Worm (Caenorhabditis elegans) whole organism, L4 larva: ENCODE measurements around the gene grsp-4.

Experiments used
- F10B5.3 ChIP-seq: sonication (generic microtip); optimal IDR thresholded peaks from 2 replicates; lab custom pipeline; 2016; ENCODE audit warnings: mild to moderate bottlenecking, missing genetic modification characterization, missing compliant biosample characterization
- F26F4.8 ChIP-seq: fragments of 200-800 bp; sonication (Bioruptor generic); conservative IDR thresholded peaks from 2 replicates; pipeline ENCODE4 v1.3.6; 2022; ENCODE audit warnings: missing genetic modification characterization, missing compliant biosample characterization
- R02D3.7 ChIP-seq: fragments of 150-350 bp; sonication (generic microtip); optimal IDR thresholded peaks from 3 replicates; lab custom pipeline; 2014; ENCODE audit warnings: missing biosample characterization, missing genetic modification characterization
- T20F7.1 ChIP-seq: fragments of 200-800 bp; sonication (Bioruptor generic); optimal IDR thresholded peaks from 2 replicates; lab custom pipeline; 2018; ENCODE audit warnings: mild to moderate bottlenecking, missing genetic modification characterization, missing compliant biosample characterization
- Y105C5A.15 ChIP-seq: fragments of 200-800 bp; sonication (Bioruptor generic); IDR thresholded peaks from 2 replicates; pipeline ENCODE4 v1.3.6; 2022; ENCODE audit warnings: missing genetic modification characterization, missing compliant biosample characterization
- Y5F2A.4 ChIP-seq: fragments of 200-800 bp; sonication (Bioruptor generic); optimal IDR thresholded peaks from 2 replicates; lab custom pipeline; 2018; ENCODE audit warnings: mild to moderate bottlenecking, missing genetic modification characterization, missing compliant biosample characterization
- Y75B8A.6 ChIP-seq: fragments of 200-800 bp; sonication (Bioruptor generic); IDR thresholded peaks from 2 replicates; pipeline ENCODE4 v1.3.6; 2022; ENCODE audit warnings: missing genetic modification reagents, missing genetic modification characterization, missing compliant biosample characterization
- ZK546.5 ChIP-seq, 2 experiments: sonication (generic microtip); optimal IDR thresholded peaks; 2 replicates each; lab custom pipeline; 2017; ENCODE audit warnings: missing biosample characterization in 2 of 2, missing genetic modification characterization in 2 of 2
- aha-1 ChIP-seq: fragments of 150-350 bp; peaks from one replicate; lab custom pipeline; 2014; ENCODE audit warnings: missing biosample characterization, missing genetic modification characterization
- aly-2 ChIP-seq: sonication (generic microtip); optimal IDR thresholded peaks from 2 replicates; lab custom pipeline; 2018; ENCODE audit warnings: missing biosample characterization, missing genetic modification characterization
- ceh-20 ChIP-seq: fragments of 200-800 bp; sonication (Bioruptor generic); IDR thresholded peaks from 2 replicates; pipeline ENCODE4 v1.3.6; 2022; ENCODE audit warnings: missing genetic modification reagents, missing genetic modification characterization, missing compliant biosample characterization
- ceh-28 ChIP-seq: fragments of 150-350 bp; optimal IDR thresholded peaks from 2 replicates; lab custom pipeline; 2014; ENCODE audit warnings: missing biosample characterization, missing genetic modification reagents, missing genetic modification characterization
- ceh-44 ChIP-seq: fragments of 200-800 bp; sonication (Bioruptor generic); IDR thresholded peaks from 2 replicates; pipeline ENCODE4 v1.3.6; 2022; ENCODE audit warnings: missing genetic modification reagents, missing genetic modification characterization, missing compliant biosample characterization
- ceh-62 ChIP-seq: sonication (generic microtip); optimal IDR thresholded peaks from 2 replicates; lab custom pipeline; 2017; ENCODE audit warnings: missing biosample characterization, missing genetic modification characterization
- cey-2 ChIP-seq: sonication (generic microtip); optimal IDR thresholded peaks from 3 replicates; lab custom pipeline; 2017; ENCODE audit warnings: missing genetic modification characterization, mild to moderate bottlenecking, missing compliant biosample characterization, antibody characterized with exemption, borderline replicate concordance; ENCODE audit not compliant: insufficient read depth
- daf-12 ChIP-seq: fragments of 150-350 bp; optimal IDR thresholded peaks from 2 replicates; lab custom pipeline; 2014; ENCODE audit warnings: missing biosample characterization, missing genetic modification reagents, missing genetic modification characterization
- daf-19 ChIP-seq: fragments of 200-800 bp; sonication (Bioruptor generic); conservative IDR thresholded peaks from 2 replicates; pipeline ENCODE4 v1.3.6; 2022; ENCODE audit warnings: missing genetic modification characterization, missing compliant biosample characterization
- daf-8 ChIP-seq: fragments of 200-800 bp; sonication (Bioruptor generic); IDR thresholded peaks from 2 replicates; pipeline ENCODE4 v1.3.6; 2022; ENCODE audit warnings: missing genetic modification characterization, missing compliant biosample characterization
- dpl-1 ChIP-seq: fragments of 150-350 bp; optimal IDR thresholded peaks from 2 replicates; lab custom pipeline; 2014; ENCODE audit warnings: missing biosample characterization, missing genetic modification reagents, missing genetic modification characterization
- dve-1 ChIP-seq: sonication (generic microtip); optimal IDR thresholded peaks from 2 replicates; lab custom pipeline; 2017; ENCODE audit warnings: antibody characterized with exemption, mild to moderate bottlenecking, missing genetic modification characterization, missing compliant biosample characterization; ENCODE audit not compliant: insufficient read depth
- egl-27 ChIP-seq: sonication (generic microtip); optimal IDR thresholded peaks from 3 replicates; lab custom pipeline; 2017; ENCODE audit warnings: missing biosample characterization, missing genetic modification reagents, missing genetic modification characterization
- egl-43 ChIP-seq: fragments of 200-800 bp; sonication (Bioruptor generic); IDR thresholded peaks from 2 replicates; pipeline ENCODE4 v1.3.6; 2022; ENCODE audit warnings: missing genetic modification reagents, missing genetic modification characterization, missing compliant biosample characterization
- hlh-11 ChIP-seq: fragments of 200-800 bp; sonication (Bioruptor generic); optimal IDR thresholded peaks from 2 replicates; lab custom pipeline; 2018; ENCODE audit warnings: mild to moderate bottlenecking, missing genetic modification characterization, missing compliant biosample characterization
- jun-1 ChIP-seq: fragments of 150-350 bp; optimal IDR thresholded peaks from 2 replicates; lab custom pipeline; 2014; ENCODE audit warnings: missing biosample characterization, missing genetic modification reagents, missing genetic modification characterization
- lin-13 ChIP-seq: fragments of 150-350 bp; optimal IDR thresholded peaks from 2 replicates; lab custom pipeline; 2014; ENCODE audit warnings: missing biosample characterization, missing genetic modification reagents, missing genetic modification characterization
- lin-15B ChIP-seq: fragments of 150-350 bp; sonication (generic microtip); optimal IDR thresholded peaks from 3 replicates; lab custom pipeline; 2014; ENCODE audit warnings: missing biosample characterization, missing genetic modification characterization
- lin-29 ChIP-seq: fragments of 200-800 bp; sonication (Bioruptor generic); IDR thresholded peaks from 2 replicates; pipeline ENCODE4 v1.3.6; 2022; ENCODE audit warnings: missing genetic modification reagents, missing genetic modification characterization, missing compliant biosample characterization
- lsy-2 ChIP-seq, 2 experiments: fragments of 150-350 bp in 1 of 2; sonication (generic microtip) in 1 of 2; optimal IDR thresholded peaks; 2 replicates each; lab custom pipeline; 2014 to 2017; ENCODE audit warnings: missing biosample characterization in 2 of 2, missing genetic modification characterization in 2 of 2
- madf-5 ChIP-seq, 2 experiments: fragments of 200-800 bp; sonication (Bioruptor generic); IDR thresholded peaks; 2 replicates each; pipeline ENCODE4 v1.3.6; 2022; ENCODE audit warnings: missing compliant biosample characterization in 2 of 2, missing genetic modification characterization in 2 of 2
- mes-2 ChIP-seq: sonication (generic microtip); optimal IDR thresholded peaks from 2 replicates; lab custom pipeline; 2016; ENCODE audit warnings: missing genotype, mild to moderate bottlenecking, missing genetic modification characterization, missing compliant biosample characterization; ENCODE audit not compliant: poor library complexity, severe bottlenecking
- mxl-2 ChIP-seq: fragments of 200-800 bp; sonication (Bioruptor generic); conservative IDR thresholded peaks from 2 replicates; pipeline ENCODE4 v1.3.6; 2022; ENCODE audit warnings: missing genetic modification reagents, missing genetic modification characterization, missing compliant biosample characterization
- mxl-3 ChIP-seq: fragments of 200-800 bp; sonication (Bioruptor generic); optimal IDR thresholded peaks from 2 replicates; lab custom pipeline; 2018; ENCODE audit warnings: mild to moderate bottlenecking, missing genetic modification characterization, missing compliant biosample characterization
- nhr-102 ChIP-seq: sonication (generic microtip); optimal IDR thresholded peaks from 2 replicates; lab custom pipeline; 2016; ENCODE audit warnings: mild to moderate bottlenecking, missing genetic modification characterization, moderate library complexity, missing compliant biosample characterization
- nhr-11 ChIP-seq: fragments of 150-350 bp; optimal IDR thresholded peaks from 2 replicates; lab custom pipeline; 2014; ENCODE audit warnings: missing biosample characterization, missing genetic modification characterization
- nhr-111 ChIP-seq: fragments of 200-800 bp; sonication (Bioruptor generic); optimal IDR thresholded peaks from 2 replicates; lab custom pipeline; 2018; ENCODE audit warnings: mild to moderate bottlenecking, missing genetic modification characterization, missing compliant biosample characterization
- nhr-237 ChIP-seq: sonication (generic microtip); optimal IDR thresholded peaks from 2 replicates; lab custom pipeline; 2017; ENCODE audit warnings: missing biosample characterization, missing genetic modification characterization
- nhr-25 ChIP-seq: sonication (generic microtip); optimal IDR thresholded peaks from 2 replicates; lab custom pipeline; 2017; ENCODE audit warnings: missing genetic modification characterization, mild to moderate bottlenecking, missing compliant biosample characterization, antibody characterized with exemption, moderate library complexity, borderline replicate concordance; ENCODE audit not compliant: insufficient read depth
- nhr-28 ChIP-seq: fragments of 150-350 bp; optimal IDR thresholded peaks from 2 replicates; lab custom pipeline; 2014; ENCODE audit warnings: missing biosample characterization, missing genetic modification characterization
- nhr-41 ChIP-seq: fragments of 200-800 bp; sonication (Bioruptor generic); IDR thresholded peaks from 2 replicates; pipeline ENCODE4 v1.3.6; 2022; ENCODE audit warnings: missing genetic modification reagents, missing genetic modification characterization, missing compliant biosample characterization
- nhr-48 ChIP-seq: sonication (generic microtip); optimal IDR thresholded peaks from 2 replicates; lab custom pipeline; 2016; ENCODE audit warnings: mild to moderate bottlenecking, missing genetic modification characterization, missing compliant biosample characterization
- nhr-6 ChIP-seq: fragments of 150-350 bp; optimal IDR thresholded peaks from 2 replicates; lab custom pipeline; 2014; ENCODE audit warnings: missing biosample characterization, missing genetic modification characterization
- php-3 ChIP-seq: fragments of 200-800 bp; sonication (Bioruptor generic); IDR thresholded peaks from 2 replicates; pipeline ENCODE4 v1.3.6; 2022; ENCODE audit warnings: missing genetic modification reagents, missing genetic modification characterization, missing compliant biosample characterization
- rbr-2 ChIP-seq: sonication (generic microtip); optimal IDR thresholded peaks from 2 replicates; lab custom pipeline; 2016; ENCODE audit warnings: missing genotype, missing genetic modification characterization, missing compliant biosample characterization
- saeg-2 ChIP-seq: fragments of 200-800 bp; sonication (Bioruptor generic); IDR thresholded peaks from 2 replicates; pipeline ENCODE4 v1.3.6; 2022; ENCODE audit warnings: missing genetic modification reagents, missing genetic modification characterization, missing compliant biosample characterization
- skn-1 ChIP-seq: fragments of 150-350 bp; optimal IDR thresholded peaks from 2 replicates; lab custom pipeline; 2014; ENCODE audit warnings: missing biosample characterization, missing genetic modification characterization
- snpc-1.2 ChIP-seq: fragments of 200-800 bp; sonication (Bioruptor generic); IDR thresholded peaks from 2 replicates; pipeline ENCODE4 v1.3.6; 2022; ENCODE audit warnings: missing genetic modification reagents, missing genetic modification characterization, missing compliant biosample characterization
- spr-1 ChIP-seq: sonication (generic microtip); optimal IDR thresholded peaks from 2 replicates; lab custom pipeline; 2016; ENCODE audit warnings: mild to moderate bottlenecking, missing genetic modification characterization, missing compliant biosample characterization
- tag-97 ChIP-seq: fragments of 200-800 bp; sonication (Bioruptor generic); IDR thresholded peaks from 2 replicates; pipeline ENCODE4 v1.3.6; 2022; ENCODE audit warnings: missing genetic modification characterization, missing compliant biosample characterization
- unc-130 ChIP-seq: sonication (generic microtip); optimal IDR thresholded peaks from 2 replicates; lab custom pipeline; 2016; ENCODE audit warnings: missing genetic modification reagents, missing genetic modification characterization, missing compliant biosample characterization
- unc-62 ChIP-seq, 3 experiments: fragments of 150-350 bp in 1 of 3; sonication (generic microtip); optimal IDR thresholded peaks in 2 of 3; peaks in 1 of 3; 1 replicate in 1 of 3; 2 replicates in 2 of 3; lab custom pipeline; 2014 to 2017; ENCODE audit warnings: missing biosample characterization in 3 of 3, missing genetic modification characterization in 3 of 3, missing genetic modification reagents in 3 of 3, missing genotype in 1 of 3
- zag-1 ChIP-seq: fragments of 150-350 bp; optimal IDR thresholded peaks from 2 replicates; lab custom pipeline; 2014; ENCODE audit warnings: missing biosample characterization, missing genetic modification characterization
- zfp-3 ChIP-seq: fragments of 200-800 bp; sonication (Bioruptor generic); conservative IDR thresholded peaks from 2 replicates; pipeline ENCODE4 v1.3.6; 2022; ENCODE audit warnings: missing genetic modification reagents, missing genetic modification characterization, missing compliant biosample characterization

grsp-4 gene

ce11 chrV:7580378-7580777 is 44.4 kb upstream of the grsp-4 start, which contains the start of gene ets-6 (continued):
- no peak for TF ChIP-seq egl-43 (GFP tag; lab: Robert Waterston, UW)
- TF ChIP-seq dve-1, result peak; percentile 20
- no peak for TF ChIP-seq ceh-62 (tag; lab: Kevin White, UChicago)
- no peak for TF ChIP-seq unc-130 (GFP tag; lab: Kevin White, UChicago)
- no peak for TF ChIP-seq skn-1 (tag; lab: Kevin White, UChicago)
- no peak for TF ChIP-seq Y75B8A.6
- TF ChIP-seq ceh-28, result peak; percentile 45
- no peak for TF ChIP-seq zfp-3
- peak; percentile 38; the same call in 1 of the 2 replicates for TF ChIP-seq ceh-44
- TF ChIP-seq nhr-6 (tag; lab: Kevin White, UChicago), result no peak
- no peak for TF ChIP-seq nhr-48 (tag; lab: Kevin White, UChicago)
- TF ChIP-seq tag-97 (GFP tag; lab: Robert Waterston, UW), result no peak
- peak in 1 of 2 experiments; percentile 65 for TF ChIP-seq unc-62 (GFP tag; optimal IDR thresholded peaks at IDR 0.05 in 1 of 2; lab: Kevin White, UChicago)
- no peak for TF ChIP-seq unc-62 (tag; optimal IDR thresholded peaks at IDR 0.05; lab: Kevin White, UChicago)
- TF ChIP-seq mxl-2 (GFP tag; lab: Robert Waterston, UW), result no peak
- TF ChIP-seq Y105C5A.15 (GFP tag; lab: Robert Waterston, UW), result no peak
- TF ChIP-seq mxl-3 (GFP tag; lab: Kevin White, UChicago), result no peak
- no peak for TF ChIP-seq daf-12 (tag; lab: Kevin White, UChicago)
- no peak for TF ChIP-seq spr-1
- TF ChIP-seq lin-15B (tag; lab: Kevin White, UChicago), result no peak
- no peak for TF ChIP-seq lin-13 (GFP tag; lab: Kevin White, UChicago)
- no peak for TF ChIP-seq nhr-102
- TF ChIP-seq nhr-237 (tag; lab: Kevin White, UChicago), result no peak
- TF ChIP-seq php-3 (GFP tag; lab: Robert Waterston, UW), result no peak
- no peak for TF ChIP-seq ZK546.5 (tag; optimal IDR thresholded peaks at IDR 0.05; lab: Kevin White, UChicago)
- no peak for TF ChIP-seq nhr-25
- no peak for TF ChIP-seq nhr-11
- no peak for TF ChIP-seq F26F4.8 (GFP tag; lab: Robert Waterston, UW)
- TF ChIP-seq hlh-11 (tag; lab: Kevin White, UChicago), result no peak
- peak; percentile 2 for TF ChIP-seq aha-1 (tag; lab: Kevin White, UChicago)
- no peak for TF ChIP-seq lin-29 (GFP tag; lab: Robert Waterston, UW)
- peak; percentile 36 for TF ChIP-seq dpl-1 (GFP tag; lab: Kevin White, UChicago)
- no peak for TF ChIP-seq cey-2 (tag; lab: Kevin White, UChicago)
- no peak for TF ChIP-seq snpc-1.2 (GFP tag; lab: Robert Waterston, UW)
- TF ChIP-seq F10B5.3, result no peak
- no peak for TF ChIP-seq jun-1 (tag; lab: Kevin White, UChicago)
- TF ChIP-seq ceh-20, result no peak
- TF ChIP-seq zag-1 (tag; lab: Kevin White, UChicago), result no peak
- no peak for TF ChIP-seq madf-5 (GFP tag; IDR thresholded peaks at IDR 0.05; lab: Robert Waterston, UW)
- no peak for TF ChIP-seq daf-19 (GFP tag; lab: Robert Waterston, UW)

- peak in 1 of 2 experiments; percentile 71 for TF ChIP-seq lsy-2 (tag; optimal IDR thresholded peaks at IDR 0.05; lab: Kevin White, UChicago)
- TF ChIP-seq egl-27 (tag; lab: Kevin White, UChicago), result no peak
- TF ChIP-seq saeg-2 (GFP tag; lab: Robert Waterston, UW), result no peak
- TF ChIP-seq ceh-20, result no peak
- TF ChIP-seq T20F7.1, result no peak
- TF ChIP-seq nhr-41, result no peak
- TF ChIP-seq daf-8 (GFP tag; lab: Robert Waterston, UW), result no peak
- TF ChIP-seq nhr-28, result peak; percentile 37
- TF ChIP-seq Y5F2A.4 (GFP tag; lab: Kevin White, UChicago), result no peak
- TF ChIP-seq aly-2, result no peak
- peak; percentile 73 for TF ChIP-seq mes-2 (tag; lab: Kevin White, UChicago)
- TF ChIP-seq R02D3.7 (tag; lab: Kevin White, UChicago), result no peak
- TF ChIP-seq ceh-62 (tag; lab: Kevin White, UChicago), result no peak
- no peak for TF ChIP-seq nhr-6 (tag; lab: Kevin White, UChicago)
- TF ChIP-seq rbr-2 (tag; lab: Kevin White, UChicago), result peak; percentile 30
- no peak for TF ChIP-seq nhr-111 (GFP tag; lab: Kevin White, UChicago)
- no peak for TF ChIP-seq jun-1 (tag; lab: Kevin White, UChicago)
- TF ChIP-seq dpl-1 (GFP tag; lab: Kevin White, UChicago), result peak; percentile 43
Measured at ce11 chrV:7587637-7588036, 37.1 kb upstream of the grsp-4 start, which contains the start of the genes F19F10.11 and C50E3.5. Gene F19F10.11 (minus strand): TSS chrV:7587704. Gene C50E3.5 (plus strand): TSS chrV:7587996.
